Fruit fly (Drosophila melanogaster) whole organism, adult: ENCODE results near the gene CG10674.

Source experiments
- CG11617 ChIP-seq: fragments of 200-800 bp; sonication (Bioruptor generic); optimal IDR thresholded peaks from 2 replicates; lab custom pipeline; 2017; ENCODE audit warnings: mild to moderate bottlenecking, missing biosample characterization, missing genetic modification reagents, missing genetic modification characterization
- CG12768 ChIP-seq: fragments of 200-800 bp; sonication (Bioruptor generic); optimal IDR thresholded peaks from 2 replicates; lab custom pipeline; 2017; ENCODE audit warnings: missing biosample characterization, missing genetic modification characterization, mild to moderate bottlenecking, moderate library complexity, missing genetic modification reagents
- CG14711 ChIP-seq: fragments of 200-800 bp; sonication (Bioruptor generic); optimal IDR thresholded peaks from 2 replicates; lab custom pipeline; 2018; ENCODE audit warnings: missing biosample characterization, mild to moderate bottlenecking, missing genetic modification characterization, moderate library complexity
- CG1620 ChIP-seq: fragments of 200-800 bp; sonication (Bioruptor generic); optimal IDR thresholded peaks from 2 replicates; lab custom pipeline; 2016; ENCODE audit warnings: missing biosample characterization, missing genetic modification characterization
- CG33017 ChIP-seq: fragments of 200-800 bp; sonication (Bioruptor generic); optimal IDR thresholded peaks from 2 replicates; lab custom pipeline; 2018; ENCODE audit warnings: missing biosample characterization, mild to moderate bottlenecking, missing genetic modification characterization, moderate library complexity
- CG5204 ChIP-seq: fragments of 200-800 bp; sonication (Bioruptor generic); optimal IDR thresholded peaks from 2 replicates; lab custom pipeline; 2016; ENCODE audit warnings: missing biosample characterization, missing genetic modification characterization
- CG7045 ChIP-seq: fragments of 200-800 bp; sonication (Bioruptor generic); optimal IDR thresholded peaks from 2 replicates; lab custom pipeline; 2017; ENCODE audit warnings: missing biosample characterization, mild to moderate bottlenecking, missing genetic modification characterization
- CG7101 ChIP-seq: fragments of 200-800 bp; sonication (Bioruptor generic); optimal IDR thresholded peaks from 2 replicates; lab custom pipeline; 2018; ENCODE audit warnings: missing biosample characterization, mild to moderate bottlenecking, missing genetic modification characterization, moderate library complexity
- Clk ChIP-seq: fragments of 200-800 bp; sonication (Bioruptor generic); optimal IDR thresholded peaks from 2 replicates; lab custom pipeline; 2017; ENCODE audit warnings: missing biosample characterization, missing genetic modification characterization
- Crg-1 ChIP-seq: fragments of 200-800 bp; sonication (Bioruptor generic); optimal IDR thresholded peaks from 2 replicates; lab custom pipeline; 2016; ENCODE audit warnings: missing biosample characterization, missing genetic modification characterization
- Hr96 ChIP-seq: fragments of 200-800 bp; sonication (Bioruptor generic); optimal IDR thresholded peaks from 2 replicates; lab custom pipeline; 2016; ENCODE audit warnings: missing biosample characterization, missing genetic modification characterization
- Mnt ChIP-seq: fragments of 200-800 bp; sonication (Bioruptor generic); optimal IDR thresholded peaks from 2 replicates; lab custom pipeline; 2016; ENCODE audit warnings: missing biosample characterization, mild to moderate bottlenecking, missing genetic modification characterization
- bab1 ChIP-seq: fragments of 200-800 bp; sonication (Bioruptor generic); optimal IDR thresholded peaks from 3 replicates; lab custom pipeline; 2019; ENCODE audit warnings: missing biosample characterization, mild to moderate bottlenecking, missing genetic modification characterization, moderate library complexity
- cic ChIP-seq: fragments of 200-800 bp; sonication (Bioruptor generic); optimal IDR thresholded peaks from 2 replicates; lab custom pipeline; 2017; ENCODE audit warnings: missing biosample characterization, mild to moderate bottlenecking, missing genetic modification characterization, moderate library complexity
- cnc ChIP-seq, 2 experiments: fragments of >200 bp; optimal IDR thresholded peaks; 2 replicates each; lab custom pipeline; 2017
- kay ChIP-seq: fragments of 200-800 bp; sonication (Bioruptor generic); peaks from one replicate; lab custom pipeline; 2016; ENCODE audit warnings: missing biosample characterization, missing genetic modification characterization, borderline replicate concordance
- ovo ChIP-seq: fragments of 200-800 bp; sonication (Bioruptor generic); optimal IDR thresholded peaks from 2 replicates; lab custom pipeline; 2016; ENCODE audit warnings: missing biosample characterization, missing genetic modification characterization
- pad ChIP-seq: fragments of 200-800 bp; sonication (Bioruptor generic); optimal IDR thresholded peaks from 3 replicates; lab custom pipeline; 2017; ENCODE audit warnings: missing biosample characterization, missing genetic modification characterization, mild to moderate bottlenecking, moderate library complexity, missing genetic modification reagents
- tj ChIP-seq: fragments of 200-800 bp; sonication (Bioruptor generic); optimal IDR thresholded peaks from 3 replicates; lab custom pipeline; 2017; ENCODE audit warnings: missing biosample characterization, mild to moderate bottlenecking, missing genetic modification characterization, moderate library complexity
- toe ChIP-seq: fragments of 200-800 bp; sonication (Bioruptor generic); optimal IDR thresholded peaks from 2 replicates; lab custom pipeline; 2016; ENCODE audit warnings: missing biosample characterization, missing genetic modification characterization

CG10674 gene

dm6 chr3L:5152354-5152806, 16.3 kb upstream of the CG10674 start, which contains the start of the genes Gen and Srp54k:
Gen (minus strand) TSS chr3L:5152376.
Srp54k (plus strand) TSS chr3L:5152678.
- TF ChIP-seq Mnt (GFP tag; lab: Kevin White, UChicago): peak; percentile 28
- no peak for TF ChIP-seq ovo (GFP tag; lab: Kevin White, UChicago)
- peak; percentile 19 for TF ChIP-seq CG1620 (GFP tag; lab: Kevin White, UChicago)
- no peak for TF ChIP-seq Clk (GFP tag; lab: Kevin White, UChicago)
- TF ChIP-seq CG7101: peak; percentile 39
- peak; percentile 16 for TF ChIP-seq CG33017 (tag; lab: Kevin White, UChicago)
- peak; percentile 81 for TF ChIP-seq tj (GFP tag; lab: Kevin White, UChicago)
- TF ChIP-seq CG7045 (GFP tag; lab: Kevin White, UChicago): no peak
- peak; percentile 6 for TF ChIP-seq pad
- no peak for TF ChIP-seq CG12768
- TF ChIP-seq cic (GFP tag; lab: Kevin White, UChicago): peak; percentile 44
- TF ChIP-seq bab1 (GFP tag; lab: Kevin White, UChicago): peak; percentile 46
- TF ChIP-seq kay: no peak
- peak; percentile 48 for TF ChIP-seq Crg-1
- TF ChIP-seq CG11617 (GFP tag; lab: Kevin White, UChicago): peak; percentile 38
- TF ChIP-seq CG14711 (tag; lab: Kevin White, UChicago): peak; percentile 11

dm6 chr3L:5145814-5146244, 9.7 kb upstream of the CG10674 start, which contains the start of the genes Fitm and AlaRS-m:
Fitm (minus strand) TSS chr3L:5146063.
AlaRS-m (plus strand) TSS chr3L:5146098.
- no peak for TF ChIP-seq CG7101
- TF ChIP-seq Mnt (GFP tag; lab: Kevin White, UChicago): peak; percentile 31
- peak; percentile 24 for TF ChIP-seq tj (GFP tag; lab: Kevin White, UChicago)
- no peak for TF ChIP-seq CG1620 (GFP tag; lab: Kevin White, UChicago)
- no peak for TF ChIP-seq Crg-1
- peak; percentile 22 for TF ChIP-seq CG11617 (GFP tag; lab: Kevin White, UChicago)
- TF ChIP-seq CG14711 (tag; lab: Kevin White, UChicago): peak; percentile 14
- peak; percentile 9 for TF ChIP-seq cic (GFP tag; lab: Kevin White, UChicago)
- no peak for TF ChIP-seq ovo (GFP tag; lab: Kevin White, UChicago)
- no peak for TF ChIP-seq CG5204 (GFP tag; lab: Kevin White, UChicago)
- no peak for TF ChIP-seq Hr96 (GFP tag; lab: Kevin White, UChicago)
- TF ChIP-seq bab1 (GFP tag; lab: Kevin White, UChicago): peak; percentile 21
- no peak for TF ChIP-seq pad

dm6 chr3L:5141380-5142101, 5.4 kb upstream of the CG10674 start, which contains the start of the genes Dhrs4 and Gdap1:
Dhrs4 (minus strand) TSS chr3L:5141646.
Gdap1 (plus strand) TSS chr3L:5141953.
- TF ChIP-seq toe (GFP tag; lab: Kevin White, UChicago) (no peak), CG12768 (peak; percentile 39), tj (GFP tag; lab: Kevin White, UChicago) (peak; percentile 10), CG5204 (GFP tag; lab: Kevin White, UChicago) (no peak)

DNA sequence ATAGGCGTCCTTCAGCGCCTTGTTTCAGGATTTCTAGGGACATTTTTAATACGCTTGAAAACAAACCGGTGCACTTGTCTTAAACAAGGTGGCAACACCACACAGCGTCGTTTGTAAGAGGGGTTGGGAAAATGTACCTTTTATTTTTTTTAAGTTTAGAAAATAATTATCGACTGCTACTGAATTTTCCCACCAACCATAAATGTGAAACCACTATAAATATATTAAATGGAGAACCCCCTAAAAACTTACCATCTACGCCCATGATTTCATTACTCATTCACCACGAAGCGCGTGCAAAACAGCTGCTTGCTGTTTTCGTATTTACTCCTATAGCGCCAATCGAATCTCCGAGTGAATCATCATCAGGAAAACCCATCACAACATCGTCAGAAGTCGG, 3.2 kb upstream of the CG10674 start, which contains the start of the genes Tcs5 and CHMP2B:
Gene Tcs5, minus strand, starts transcription at position 84 of the 400 bp plus-strand sequence.
Gene CHMP2B, plus strand, starts transcription at position 308 of the 400 bp plus-strand sequence.
- peak; percentile 100 for TF ChIP-seq Hr96 (GFP tag; lab: Kevin White, UChicago)
- no peak for TF ChIP-seq kay
- peak; percentile 100 for TF ChIP-seq CG1620 (GFP tag; lab: Kevin White, UChicago)
- TF ChIP-seq bab1 (GFP tag; lab: Kevin White, UChicago): peak; percentile 100
- TF ChIP-seq CG7045 (GFP tag; lab: Kevin White, UChicago): peak; percentile 100
- peak; percentile 99 for TF ChIP-seq CG14711 (tag; lab: Kevin White, UChicago)
- TF ChIP-seq CG12768: peak; percentile 100
- peak; percentile 100 for TF ChIP-seq toe (GFP tag; lab: Kevin White, UChicago)
- peak; percentile 100 for TF ChIP-seq Crg-1
- peak; percentile 96 for TF ChIP-seq tj (GFP tag; lab: Kevin White, UChicago)
- peak; percentile 99 for TF ChIP-seq Mnt (GFP tag; lab: Kevin White, UChicago)
- TF ChIP-seq cic (GFP tag; lab: Kevin White, UChicago): peak; percentile 93
- peak; percentile 99 for TF ChIP-seq ovo (GFP tag; lab: Kevin White, UChicago)
- TF ChIP-seq CG7101: peak; percentile 100
- TF ChIP-seq CG11617 (GFP tag; lab: Kevin White, UChicago): peak; percentile 99
- TF ChIP-seq cnc (optimal IDR thresholded peaks at IDR 0.05; lab: Kevin White, UChicago): no peak
- peak; percentile 100 for TF ChIP-seq CG5204 (GFP tag; lab: Kevin White, UChicago)
- TF ChIP-seq pad: peak; percentile 96
- TF ChIP-seq Clk (GFP tag; lab: Kevin White, UChicago): peak; percentile 100
- peak; percentile 100 for TF ChIP-seq CG33017 (tag; lab: Kevin White, UChicago)

dm6 chr3L:5133704-5134430, 2.2 kb downstream of the CG10674 start, which contains the start of gene Yod1:
Yod1 (plus strand) TSS chr3L:5133871.
- peak; percentile 6 for TF ChIP-seq tj (GFP tag; lab: Kevin White, UChicago)
- TF ChIP-seq bab1 (GFP tag; lab: Kevin White, UChicago): peak; percentile 33
- TF ChIP-seq kay: peak; percentile 82
- peak; percentile 4 for TF ChIP-seq CG14711 (tag; lab: Kevin White, UChicago)
- peak; percentile 47 for TF ChIP-seq toe (GFP tag; lab: Kevin White, UChicago)
- TF ChIP-seq CG33017 (tag; lab: Kevin White, UChicago): no peak
- TF ChIP-seq Crg-1: no peak
- peak; percentile 35 for TF ChIP-seq cic (GFP tag; lab: Kevin White, UChicago)
